Fruit fly (Drosophila melanogaster) whole organism, embryonic: ENCODE results near the gene CG32448.

Experiments
- Asciz ChIP-seq: fragments of 200-800 bp; sonication (Bioruptor generic); optimal IDR thresholded peaks from 2 replicates; lab custom pipeline; 2017; ENCODE audit warnings: missing biosample characterization, mild to moderate bottlenecking, missing genetic modification characterization, missing genetic modification reagents
- CG8388 ChIP-seq: fragments of 200-800 bp; sonication (Bioruptor generic); optimal IDR thresholded peaks from 2 replicates; lab custom pipeline; 2019; ENCODE audit warnings: missing biosample characterization, mild to moderate bottlenecking, missing genetic modification characterization, moderate library complexity
- HLH54F ChIP-seq: fragments of 200-800 bp; sonication (Bioruptor generic); optimal IDR thresholded peaks from 3 replicates; lab custom pipeline; 2016; ENCODE audit warnings: missing biosample characterization, missing genetic modification characterization
- Hr3 ChIP-seq: fragments of 200-800 bp; sonication (Bioruptor generic); optimal IDR thresholded peaks from 3 replicates; lab custom pipeline; 2016; ENCODE audit warnings: missing biosample characterization, missing genetic modification characterization
- croc ChIP-seq: fragments of 200-800 bp; sonication (Bioruptor generic); conservative IDR thresholded peaks from 3 replicates; pipeline ENCODE4 v1.3.6; 2022; ENCODE audit warnings: missing biosample characterization, missing genetic modification characterization
- esg ChIP-seq: fragments of 200-800 bp; sonication (Bioruptor generic); conservative IDR thresholded peaks from 2 replicates; pipeline ENCODE4 v1.3.6; 2022; ENCODE audit warnings: missing biosample characterization, missing genetic modification characterization
- lbe ChIP-seq: fragments of 200-800 bp; sonication (Bioruptor generic); optimal IDR thresholded peaks from 2 replicates; lab custom pipeline; 2016; ENCODE audit warnings: missing biosample characterization, mild to moderate bottlenecking, missing genetic modification characterization
- p53 ChIP-seq: fragments of 200-800 bp; sonication (Bioruptor generic); optimal IDR thresholded peaks from 2 replicates; lab custom pipeline; 2016; ENCODE audit warnings: missing biosample characterization, missing genetic modification characterization

DNA sequence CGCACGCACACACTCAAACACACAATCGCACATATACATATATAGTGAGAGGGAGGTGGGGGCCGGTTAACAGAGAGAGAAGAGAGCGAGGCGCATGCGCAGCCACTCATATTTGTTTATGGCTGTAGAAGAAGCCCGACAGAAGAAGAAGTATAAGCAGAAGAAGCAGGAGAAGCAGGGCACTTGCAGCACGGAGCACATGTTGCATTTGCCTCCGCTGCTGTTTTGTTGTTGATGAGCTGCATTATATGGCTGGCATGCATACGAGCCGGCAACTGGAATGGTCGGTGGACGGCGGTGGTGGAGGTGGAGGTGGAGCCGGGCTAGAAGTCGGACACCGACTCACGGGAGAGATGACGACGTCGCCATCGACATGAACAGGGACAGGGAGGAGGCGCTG, 27.9 kb downstream of the CG32448 start:
- no peak for TF ChIP-seq Asciz
- TF ChIP-seq p53 (GFP tag; lab: Kevin White, UChicago): no peak
- TF ChIP-seq croc (GFP tag; lab: Robert Waterston, UW): no peak
- TF ChIP-seq lbe: no peak
- TF ChIP-seq esg (GFP tag; lab: Robert Waterston, UW): no peak
- TF ChIP-seq HLH54F (GFP tag; lab: Kevin White, UChicago): no peak
- TF ChIP-seq Hr3 (GFP tag; lab: Kevin White, UChicago): no peak
- no peak for TF ChIP-seq CG8388 (GFP tag; lab: Kevin White, UChicago)
